Fruit fly (Drosophila melanogaster): ENCODE measurements around the gene CG43078.

DNA sequence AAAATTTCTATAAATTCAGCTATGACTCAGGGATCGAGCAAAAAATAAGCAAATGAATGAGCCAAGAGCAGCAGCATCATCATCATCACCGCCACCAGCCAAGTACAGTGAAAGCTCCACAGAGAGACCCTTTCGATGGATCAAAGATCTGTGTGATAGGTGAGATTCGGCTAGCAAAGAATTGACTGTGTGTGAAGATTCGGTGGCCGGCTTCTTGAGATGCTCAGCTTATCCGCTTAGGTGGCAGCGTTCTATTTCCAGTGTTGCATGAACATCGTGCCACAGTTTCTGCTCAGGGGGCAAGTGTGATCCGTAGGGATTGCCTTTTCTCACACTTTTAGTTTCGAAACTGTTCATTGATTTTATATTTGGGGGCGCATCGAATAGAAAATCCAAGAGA, 23.5 kb upstream of the CG43078 start:
- no peak for TF ChIP-seq OdsH (GFP tag; optimal IDR thresholded peaks at IDR 0.05)
- TF ChIP-seq CG32264 (GFP tag; optimal IDR thresholded peaks at IDR 0.05) = no peak
- no peak for TF ChIP-seq Sp1 (GFP tag; optimal IDR thresholded peaks at IDR 0.05)
- TF ChIP-seq Dfd (GFP tag; optimal IDR thresholded peaks at IDR 0.05) = no peak
- no peak for TF ChIP-seq psq (GFP tag; optimal IDR thresholded peaks at IDR 0.05)
- no peak for TF ChIP-seq Hr78 (GFP tag; optimal IDR thresholded peaks at IDR 0.05)
- TF ChIP-seq woc (GFP tag; optimal IDR thresholded peaks at IDR 0.05) = no peak
- TF ChIP-seq br (GFP tag; optimal IDR thresholded peaks at IDR 0.05) = no peak
- TF ChIP-seq pan (optimal IDR thresholded peaks at IDR 0.05) = no peak
